Fruit fly (Drosophila melanogaster) whole organism, embryonic: ENCODE data around the gene CG9628.

Experiments
- Abd-B ChIP-seq: fragments of 200-800 bp; sonication (Bioruptor generic); optimal IDR thresholded peaks from 2 replicates; lab custom pipeline; 2018; ENCODE audit warnings: missing biosample characterization, mild to moderate bottlenecking, missing genetic modification characterization, moderate library complexity
- Aef1 ChIP-seq: fragments of 200-800 bp; sonication (Bioruptor generic); IDR thresholded peaks from 3 replicates; pipeline ENCODE4 v1.3.6; 2022; ENCODE audit warnings: missing biosample characterization, missing genetic modification characterization
- Awh ChIP-seq: fragments of 200-800 bp; sonication (Bioruptor generic); IDR thresholded peaks from 2 replicates; pipeline ENCODE4, ENCODE4 v1.3.6; 2022; ENCODE audit warnings: missing biosample characterization, missing genetic modification characterization
- CG12155 ChIP-seq: fragments of 200-800 bp; sonication (Bioruptor generic); optimal IDR thresholded peaks from 3 replicates; lab custom pipeline; 2016; ENCODE audit warnings: missing biosample characterization, missing genetic modification characterization
- CG13624 ChIP-seq: fragments of 200-800 bp; sonication (Bioruptor generic); optimal IDR thresholded peaks from 2 replicates; lab custom pipeline; 2016; ENCODE audit warnings: missing biosample characterization, missing genetic modification characterization
- CG13894 ChIP-seq: fragments of 200-800 bp; sonication (Bioruptor generic); optimal IDR thresholded peaks from 3 replicates; lab custom pipeline; 2018; ENCODE audit warnings: missing biosample characterization, mild to moderate bottlenecking, missing genetic modification characterization, moderate library complexity
- CG17802 ChIP-seq: fragments of 200-800 bp; sonication (Bioruptor generic); optimal IDR thresholded peaks from 2 replicates; lab custom pipeline; 2018; ENCODE audit warnings: missing biosample characterization, mild to moderate bottlenecking, missing genetic modification characterization, moderate library complexity
- CG2875 ChIP-seq: fragments of 200-800 bp; sonication (Bioruptor generic); optimal IDR thresholded peaks from 2 replicates; lab custom pipeline; 2017; ENCODE audit warnings: missing biosample characterization, mild to moderate bottlenecking, missing genetic modification characterization, missing genetic modification reagents
- CG34422 ChIP-seq: fragments of 200-800 bp; sonication (Bioruptor generic); IDR thresholded peaks from 3 replicates; pipeline ENCODE4 v1.3.6; 2022; ENCODE audit warnings: missing biosample characterization, missing genetic modification characterization
- CG43689 ChIP-seq: fragments of 200-800 bp; sonication (Bioruptor generic); IDR thresholded peaks from 2 replicates; pipeline ENCODE4 v1.3.6; 2022; ENCODE audit warnings: missing biosample characterization, missing genetic modification characterization
- CG4854 ChIP-seq: fragments of 200-800 bp; sonication (Bioruptor generic); optimal IDR thresholded peaks from 2 replicates; lab custom pipeline; 2016; ENCODE audit warnings: missing biosample characterization, missing genetic modification characterization, inconsistent platforms
- CoRest ChIP-seq: fragments of 200-800 bp; sonication (Bioruptor generic); optimal IDR thresholded peaks from 3 replicates; lab custom pipeline; 2018; ENCODE audit warnings: missing biosample characterization, mild to moderate bottlenecking, missing genetic modification characterization, moderate library complexity
- Dbx ChIP-seq: fragments of 200-800 bp; sonication (Bioruptor generic); IDR thresholded peaks from 3 replicates; pipeline ENCODE4 v1.3.6; 2022; ENCODE audit warnings: missing biosample characterization, missing genetic modification characterization
- Dfd ChIP-seq, 2 experiments: fragments of >200 bp; optimal IDR thresholded peaks; 2 replicates each; lab custom pipeline; 2017; ENCODE audit warnings: missing biosample characterization in 2 of 2, missing genetic modification characterization in 2 of 2
- E2f1 ChIP-seq: fragments of 200-800 bp; sonication (Bioruptor generic); IDR thresholded peaks from 2 replicates; pipeline ENCODE4 v1.3.6; 2022; ENCODE audit warnings: missing biosample characterization, missing genetic modification characterization
- Eip74EF ChIP-seq, 2 experiments: fragments of 200-800 bp in 1 of 2; fragments of >200 bp in 1 of 2; sonication (Bioruptor generic) in 1 of 2; optimal IDR thresholded peaks; 2 replicates each; lab custom pipeline; 2017 to 2019; ENCODE audit warnings: missing biosample characterization in 2 of 2, missing genetic modification characterization in 2 of 2, mild to moderate bottlenecking in 1 of 2, moderate library complexity in 1 of 2
- Ets65A ChIP-seq: fragments of 200-800 bp; sonication (Bioruptor generic); peaks from one replicate; lab custom pipeline; 2016; ENCODE audit warnings: missing biosample characterization, missing genetic modification characterization
- Hey ChIP-seq: fragments of 200-800 bp; sonication (Bioruptor generic); optimal IDR thresholded peaks from 3 replicates; lab custom pipeline; 2018; ENCODE audit warnings: missing biosample characterization, mild to moderate bottlenecking, missing genetic modification characterization
- Hr78 ChIP-seq, 2 experiments: fragments of 200-800 bp in 1 of 2; fragments of >200 bp in 1 of 2; sonication (Bioruptor generic) in 1 of 2; optimal IDR thresholded peaks; 2 replicates each; lab custom pipeline; 2017 to 2019; ENCODE audit warnings: missing biosample characterization in 2 of 2, missing genetic modification characterization in 2 of 2, mild to moderate bottlenecking in 1 of 2, moderate library complexity in 1 of 2
- Kr ChIP-seq: fragments of 200-800 bp; sonication (Bioruptor generic); optimal IDR thresholded peaks from 2 replicates; lab custom pipeline; 2017; ENCODE audit warnings: missing biosample characterization, mild to moderate bottlenecking, missing genetic modification characterization
- Lim3 ChIP-seq: fragments of 200-800 bp; sonication (Bioruptor generic); IDR thresholded peaks from 2 replicates; pipeline ENCODE4 v1.3.6; 2022; ENCODE audit warnings: missing biosample characterization, missing genetic modification characterization
- NK7.1 ChIP-seq: fragments of 200-800 bp; sonication (Bioruptor generic); optimal IDR thresholded peaks from 3 replicates; lab custom pipeline; 2016; ENCODE audit warnings: missing biosample characterization, missing genetic modification characterization
- Oaz ChIP-seq: fragments of 200-800 bp; sonication (Bioruptor generic); IDR thresholded peaks from 2 replicates; pipeline ENCODE4 v1.3.6; 2022; ENCODE audit warnings: missing biosample characterization, missing genetic modification characterization
- abd-A ChIP-seq: fragments of 200-800 bp; sonication (Bioruptor generic); optimal IDR thresholded peaks from 3 replicates; lab custom pipeline; 2019; ENCODE audit warnings: missing biosample characterization, mild to moderate bottlenecking, missing genetic modification characterization, moderate library complexity
- ara ChIP-seq: fragments of 200-800 bp; sonication (Bioruptor generic); IDR thresholded peaks from 2 replicates; pipeline ENCODE4 v1.3.6; 2022; ENCODE audit warnings: missing biosample characterization, missing genetic modification characterization
- ato ChIP-seq: fragments of 200-800 bp; sonication (Bioruptor generic); IDR thresholded peaks from 2 replicates; pipeline ENCODE4 v1.3.6; 2022; ENCODE audit warnings: missing biosample characterization, missing genetic modification characterization; ENCODE audit not compliant: partially characterized antibody
- eve ChIP-seq, 2 experiments: fragments of >200 bp; optimal IDR thresholded peaks; 2 replicates each; lab custom pipeline; 2017; ENCODE audit warnings: missing biosample characterization in 2 of 2, missing genetic modification characterization in 2 of 2
- fd102C ChIP-seq: fragments of 200-800 bp; sonication (Bioruptor generic); optimal IDR thresholded peaks from 2 replicates; lab custom pipeline; 2018; ENCODE audit warnings: missing biosample characterization, mild to moderate bottlenecking, missing genetic modification characterization, moderate library complexity
- ham ChIP-seq: fragments of 200-800 bp; sonication (Bioruptor generic); IDR thresholded peaks from 2 replicates; pipeline ENCODE4 v1.3.6; 2022; ENCODE audit warnings: missing biosample characterization, missing genetic modification characterization
- klu ChIP-seq: fragments of 200-800 bp; sonication (Bioruptor generic); IDR thresholded peaks from 2 replicates; pipeline ENCODE4 v1.3.6; 2022; ENCODE audit warnings: missing biosample characterization, missing genetic modification characterization
- kni ChIP-seq: fragments of 200-800 bp; sonication (Bioruptor generic); optimal IDR thresholded peaks from 3 replicates; lab custom pipeline; 2017; ENCODE audit warnings: mild to moderate bottlenecking, missing biosample characterization, missing genetic modification reagents, missing genetic modification characterization
- mld ChIP-seq: fragments of 200-800 bp; sonication (Bioruptor generic); IDR thresholded peaks from 3 replicates; pipeline ENCODE4 v1.3.6; 2022; ENCODE audit warnings: missing biosample characterization, missing genetic modification characterization; ENCODE audit not compliant: partially characterized antibody
- oc ChIP-seq: fragments of 200-800 bp; sonication (Bioruptor generic); optimal IDR thresholded peaks from 2 replicates; lab custom pipeline; 2018; ENCODE audit warnings: missing biosample characterization, mild to moderate bottlenecking, missing genetic modification characterization, moderate library complexity
- run ChIP-seq: fragments of 200-800 bp; sonication (Bioruptor generic); optimal IDR thresholded peaks from 3 replicates; lab custom pipeline; 2018; ENCODE audit warnings: missing biosample characterization, mild to moderate bottlenecking, missing genetic modification characterization
- sd ChIP-seq: fragments of 200-800 bp; sonication (Bioruptor generic); optimal IDR thresholded peaks from 3 replicates; lab custom pipeline; 2018; ENCODE audit warnings: missing biosample characterization, mild to moderate bottlenecking, missing genetic modification characterization, moderate library complexity
- slbo ChIP-seq: fragments of 200-800 bp; sonication (Bioruptor generic); IDR thresholded peaks from 2 replicates; pipeline ENCODE4 v1.3.6; 2022; ENCODE audit warnings: missing biosample characterization, missing genetic modification characterization
- sr ChIP-seq: fragments of 200-800 bp; sonication (Bioruptor generic); IDR thresholded peaks from 3 replicates; pipeline ENCODE4 v1.3.6; 2022; ENCODE audit warnings: missing biosample characterization, missing genetic modification characterization
- trem ChIP-seq: fragments of 200-800 bp; optimal IDR thresholded peaks from 3 replicates; lab custom pipeline; 2019; ENCODE audit warnings: missing biosample characterization, mild to moderate bottlenecking, missing genetic modification characterization, moderate library complexity
- vnd ChIP-seq: fragments of 200-800 bp; sonication (Bioruptor generic); IDR thresholded peaks from 3 replicates; pipeline ENCODE4 v1.3.6; 2022; ENCODE audit warnings: missing biosample characterization, missing genetic modification characterization; ENCODE audit not compliant: partially characterized antibody
- vvl ChIP-seq: fragments of 200-800 bp; sonication (Bioruptor generic); IDR thresholded peaks from 2 replicates; pipeline ENCODE4 v1.3.6; 2022; ENCODE audit warnings: missing biosample characterization, missing genetic modification characterization
- zf30C ChIP-seq: fragments of 200-800 bp; sonication (Bioruptor generic); optimal IDR thresholded peaks from 3 replicates; lab custom pipeline; 2018; ENCODE audit warnings: missing biosample characterization, mild to moderate bottlenecking, missing genetic modification characterization

Gene CG9628

dm6 chr3L:14639778-14640177 is 17.2 kb downstream of the CG9628 start:
- TF ChIP-seq Oaz (GFP tag; lab: Robert Waterston, UW) (0 out of 2 replicates have a peak, but pooled peaks have one; percentile 13), Ets65A (GFP tag; lab: Kevin White, UChicago) (peak; percentile 48), zf30C (GFP tag; lab: Kevin White, UChicago) (peak; percentile 50), Dbx (GFP tag; lab: Robert Waterston, UW) (0 out of 3 replicates have a peak, but pooled peaks have one; percentile 8), Hr78 (GFP tag; optimal IDR thresholded peaks at IDR 0.05; lab: Kevin White, UChicago) (no peak), CG12155 (GFP tag; lab: Kevin White, UChicago) (no peak), vvl (GFP tag; lab: Robert Waterston, UW) (no peak), mld (GFP tag; lab: Robert Waterston, UW) (no peak), CoRest (tag; lab: Kevin White, UChicago) (no peak), CG4854 (no peak)

DNA sequence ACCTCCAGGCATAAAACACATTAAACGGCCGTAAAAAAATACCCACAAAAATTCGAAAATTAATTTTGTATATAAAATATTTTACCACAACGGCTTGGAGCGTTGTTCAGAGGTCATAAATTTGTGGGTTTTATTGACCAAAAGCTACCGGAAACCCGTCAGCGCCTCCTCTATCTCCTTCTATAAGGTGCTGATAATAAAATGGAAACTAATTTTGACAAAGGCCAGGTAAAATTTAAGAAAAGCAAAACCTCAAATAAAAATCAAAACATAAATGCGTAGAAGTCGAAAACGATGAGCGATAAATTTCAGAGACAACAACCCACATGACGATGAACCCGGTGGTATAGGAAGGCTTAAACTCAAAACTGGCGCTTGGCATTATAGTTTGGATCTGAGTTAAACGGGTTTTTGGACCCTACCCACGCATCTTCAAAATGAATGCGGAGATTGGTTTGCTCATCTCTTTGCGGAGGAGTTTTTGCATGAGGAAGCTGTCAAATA is 18.3 kb downstream of the CG9628 start:
- peak; percentile 2 for TF ChIP-seq CG13624 (GFP tag; lab: Kevin White, UChicago)
- no peak for TF ChIP-seq CG43689 (GFP tag; lab: Robert Waterston, UW)
- TF ChIP-seq sd (tag; lab: Kevin White, UChicago), result peak; percentile 59
- TF ChIP-seq CG34422 (GFP tag; lab: Robert Waterston, UW), result no peak
- peak; percentile 91 for TF ChIP-seq CG13894
- peak; percentile 61; the same call in 1 of the 3 replicates for TF ChIP-seq sr
- TF ChIP-seq Aef1, result no peak
- no peak for TF ChIP-seq Dfd (GFP tag; optimal IDR thresholded peaks at IDR 0.05; lab: Kevin White, UChicago)
- TF ChIP-seq klu (GFP tag; lab: Robert Waterston, UW), result no peak
- TF ChIP-seq ham, result no peak
- TF ChIP-seq trem (tag; lab: Kevin White, UChicago), result no peak
- 0 out of 2 replicates have a peak, but pooled peaks have one; percentile 14 for TF ChIP-seq Awh (GFP tag; lab: Robert Waterston, UW)
- no peak for TF ChIP-seq CG17802
- TF ChIP-seq eve (GFP tag; optimal IDR thresholded peaks at IDR 0.05; lab: Kevin White, UChicago), result peak in 1 of 2 experiments; percentile 44
- TF ChIP-seq NK7.1, result no peak
- no peak for TF ChIP-seq fd102C (GFP tag; lab: Kevin White, UChicago)
- no peak for TF ChIP-seq CG2875
- TF ChIP-seq E2f1 (GFP tag; lab: Robert Waterston, UW), result no peak
- TF ChIP-seq Abd-B, result peak; percentile 1
- TF ChIP-seq kni (GFP tag; lab: Kevin White, UChicago), result peak; percentile 22
- no peak for TF ChIP-seq vnd (GFP tag; lab: Robert Waterston, UW)
- no peak for TF ChIP-seq Hey
- TF ChIP-seq ara (GFP tag; lab: Robert Waterston, UW), result no peak
- peak; percentile 61 for TF ChIP-seq oc (tag; lab: Kevin White, UChicago)
- TF ChIP-seq abd-A (tag; lab: Kevin White, UChicago), result peak; percentile 98
- TF ChIP-seq Eip74EF (GFP tag; optimal IDR thresholded peaks at IDR 0.05; lab: Kevin White, UChicago), result peak in 1 of 2 experiments; percentile 64
- no peak for TF ChIP-seq Lim3 (GFP tag; lab: Robert Waterston, UW)
- peak; percentile 47 for TF ChIP-seq run (tag; lab: Kevin White, UChicago)
- no peak for TF ChIP-seq Kr (GFP tag; lab: Kevin White, UChicago)
- TF ChIP-seq ato (GFP tag; lab: Robert Waterston, UW), result no peak
- TF ChIP-seq slbo (GFP tag; lab: Robert Waterston, UW), result no peak
